Fruit fly (Drosophila melanogaster) S2 (cell line): ENCODE data around the gene Ndfip.

Experiments used
- CG8478 ChIP-seq: fragments of >200 bp; optimal IDR thresholded peaks from 2 replicates; lab custom pipeline; 2018
- CTCF ChIP-seq, 2 experiments: fragments of >200 bp; optimal IDR thresholded peaks; 2 replicates each; lab custom pipeline; 2018

- TF ChIP-seq CG8478 (lab: Kevin White, UChicago), result no peak
- no peak for TF ChIP-seq CTCF (optimal IDR thresholded peaks at IDR 0.05; lab: Kevin White, UChicago)
Observed at dm6 chr3L:17615838-17616237, 38.2 kb downstream of the Ndfip start.
